Worm (Caenorhabditis elegans) whole organism, mixed stage, embryonic: ENCODE results near the gene helq-1.

Source experiments
- M03D4.4 ChIP-seq: sonication (generic microtip); optimal IDR thresholded peaks from 2 replicates; lab custom pipeline; 2017; ENCODE audit warnings: mild to moderate bottlenecking, missing genetic modification characterization, missing compliant biosample characterization
- bed-3 ChIP-seq: fragments of 200-800 bp; sonication (Bioruptor generic); optimal IDR thresholded peaks from 3 replicates; lab custom pipeline; 2018; ENCODE audit warnings: mild to moderate bottlenecking, missing genetic modification characterization, moderate library complexity, missing compliant biosample characterization
- blmp-1 ChIP-seq: fragments of 150-350 bp; optimal IDR thresholded peaks from 2 replicates; lab custom pipeline; 2014; ENCODE audit warnings: missing biosample characterization, missing genetic modification characterization
- ceh-39 ChIP-seq: fragments of 150-350 bp; optimal IDR thresholded peaks from 2 replicates; lab custom pipeline; 2014; ENCODE audit warnings: missing biosample characterization, missing genetic modification characterization
- ceh-43 ChIP-seq: fragments of 200-800 bp; sonication (Bioruptor generic); optimal IDR thresholded peaks from 2 replicates; lab custom pipeline; 2018; ENCODE audit warnings: mild to moderate bottlenecking, missing genetic modification characterization, moderate library complexity, missing compliant biosample characterization
- ceh-83 ChIP-seq: fragments of 200-800 bp; sonication (Bioruptor generic); optimal IDR thresholded peaks from 2 replicates; lab custom pipeline; 2018; ENCODE audit warnings: mild to moderate bottlenecking, missing genetic modification characterization, missing compliant biosample characterization
- ces-1 ChIP-seq: fragments of 150-350 bp; optimal IDR thresholded peaks from 2 replicates; lab custom pipeline; 2014; ENCODE audit warnings: missing biosample characterization, missing genetic modification reagents, missing genetic modification characterization
- cnd-1 ChIP-seq: fragments of 200-800 bp; sonication (Bioruptor generic); optimal IDR thresholded peaks from 2 replicates; lab custom pipeline; 2018; ENCODE audit warnings: mild to moderate bottlenecking, missing genetic modification characterization, missing compliant biosample characterization
- drap-1 ChIP-seq: fragments of 200-800 bp; sonication (Bioruptor generic); optimal IDR thresholded peaks from 3 replicates; lab custom pipeline; 2018; ENCODE audit warnings: mild to moderate bottlenecking, missing genetic modification characterization, missing compliant biosample characterization
- elt-1 ChIP-seq: sonication (generic microtip); optimal IDR thresholded peaks from 2 replicates; lab custom pipeline; 2017; ENCODE audit warnings: missing genetic modification characterization, mild to moderate bottlenecking, missing compliant biosample characterization, antibody characterized with exemption, moderate library complexity, borderline replicate concordance; ENCODE audit not compliant: insufficient read depth
- elt-3 ChIP-seq: fragments of 150-350 bp; optimal IDR thresholded peaks from 2 replicates; lab custom pipeline; 2014; ENCODE audit warnings: missing biosample characterization, missing genetic modification characterization
- flh-1 ChIP-seq: fragments of 200-800 bp; sonication (Bioruptor generic); optimal IDR thresholded peaks from 2 replicates; lab custom pipeline; 2018; ENCODE audit warnings: mild to moderate bottlenecking, missing genetic modification characterization, moderate library complexity, missing compliant biosample characterization
- ham-2 ChIP-seq: fragments of 200-800 bp; sonication (Bioruptor generic); optimal IDR thresholded peaks from 2 replicates; lab custom pipeline; 2018; ENCODE audit warnings: mild to moderate bottlenecking, missing genetic modification characterization, missing compliant biosample characterization
- hlh-1 ChIP-seq: fragments of 150-350 bp; optimal IDR thresholded peaks from 2 replicates; lab custom pipeline; 2014; ENCODE audit warnings: missing biosample characterization, missing genetic modification reagents, missing genetic modification characterization
- lin-13 ChIP-seq: fragments of 150-350 bp; optimal IDR thresholded peaks from 2 replicates; lab custom pipeline; 2014; ENCODE audit warnings: missing biosample characterization, missing genetic modification characterization
- lin-32 ChIP-seq: fragments of 200-800 bp; sonication (Bioruptor generic); optimal IDR thresholded peaks from 2 replicates; lab custom pipeline; 2018; ENCODE audit warnings: mild to moderate bottlenecking, missing genetic modification characterization, missing compliant biosample characterization
- lsy-2 ChIP-seq: fragments of 150-350 bp; optimal IDR thresholded peaks from 2 replicates; lab custom pipeline; 2014; ENCODE audit warnings: missing biosample characterization, missing genetic modification characterization
- mab-5 ChIP-seq: fragments of 150-350 bp; optimal IDR thresholded peaks from 2 replicates; lab custom pipeline; 2014; ENCODE audit warnings: missing biosample characterization, missing genetic modification characterization
- mep-1 ChIP-seq: fragments of 150-350 bp; optimal IDR thresholded peaks from 2 replicates; lab custom pipeline; 2017; ENCODE audit warnings: missing biosample characterization, missing genetic modification reagents, missing genetic modification characterization, inconsistent platforms
- mls-2 ChIP-seq: sonication (generic microtip); optimal IDR thresholded peaks from 2 replicates; lab custom pipeline; 2016; ENCODE audit warnings: mild to moderate bottlenecking, missing genetic modification characterization, moderate library complexity, missing compliant biosample characterization
- nhr-12 ChIP-seq: fragments of 150-350 bp; optimal IDR thresholded peaks from 2 replicates; lab custom pipeline; 2014; ENCODE audit warnings: missing biosample characterization, missing genetic modification characterization
- nhr-2 ChIP-seq: fragments of 150-350 bp; optimal IDR thresholded peaks from 2 replicates; lab custom pipeline; 2014; ENCODE audit warnings: missing biosample characterization, missing genetic modification characterization
- nhr-237 ChIP-seq: fragments of 150-350 bp; optimal IDR thresholded peaks from 2 replicates; lab custom pipeline; 2014; ENCODE audit warnings: missing biosample characterization, missing genetic modification characterization
- nhr-28 ChIP-seq: fragments of 150-350 bp; optimal IDR thresholded peaks from 2 replicates; lab custom pipeline; 2014; ENCODE audit warnings: missing biosample characterization, missing genetic modification characterization
- pha-4 ChIP-seq: fragments of 150-350 bp; optimal IDR thresholded peaks from 2 replicates; lab custom pipeline; 2018; ENCODE audit warnings: missing biosample characterization, missing genetic modification reagents, missing genetic modification characterization
- sem-2 ChIP-seq: fragments of 200-800 bp; sonication (Bioruptor generic); optimal IDR thresholded peaks from 2 replicates; lab custom pipeline; 2018; ENCODE audit warnings: mild to moderate bottlenecking, missing genetic modification characterization, missing compliant biosample characterization
- snpc-4 ChIP-seq: fragments of 150-350 bp; optimal IDR thresholded peaks from 2 replicates; lab custom pipeline; 2014; ENCODE audit warnings: missing biosample characterization, missing genetic modification characterization
- sptf-1 ChIP-seq: sonication (generic microtip); optimal IDR thresholded peaks from 2 replicates; lab custom pipeline; 2017; ENCODE audit warnings: mild to moderate bottlenecking, missing genetic modification characterization, moderate library complexity, missing compliant biosample characterization
- tbx-8 ChIP-seq: fragments of 200-800 bp; sonication (Bioruptor generic); optimal IDR thresholded peaks from 2 replicates; lab custom pipeline; 2018; ENCODE audit warnings: mild to moderate bottlenecking, missing genetic modification characterization, moderate library complexity, missing compliant biosample characterization
- unc-120 ChIP-seq: sonication (generic microtip); optimal IDR thresholded peaks from 2 replicates; lab custom pipeline; 2017; ENCODE audit warnings: missing genetic modification characterization, missing compliant biosample characterization; ENCODE audit not compliant: poor library complexity, severe bottlenecking
- unc-39 ChIP-seq: fragments of 150-350 bp; optimal IDR thresholded peaks from 2 replicates; lab custom pipeline; 2014; ENCODE audit warnings: missing biosample characterization, missing genetic modification characterization
- unc-62 ChIP-seq: fragments of 150-350 bp; optimal IDR thresholded peaks from 2 replicates; lab custom pipeline; 2014; ENCODE audit warnings: missing biosample characterization, missing genetic modification reagents, missing genetic modification characterization
- zip-8 ChIP-seq: fragments of 150-350 bp; optimal IDR thresholded peaks from 2 replicates; lab custom pipeline; 2014; ENCODE audit warnings: missing biosample characterization, missing genetic modification characterization
- ztf-11 ChIP-seq: fragments of 150-350 bp; optimal IDR thresholded peaks from 2 replicates; lab custom pipeline; 2014; ENCODE audit warnings: missing biosample characterization, missing genetic modification characterization

Gene helq-1

DNA sequence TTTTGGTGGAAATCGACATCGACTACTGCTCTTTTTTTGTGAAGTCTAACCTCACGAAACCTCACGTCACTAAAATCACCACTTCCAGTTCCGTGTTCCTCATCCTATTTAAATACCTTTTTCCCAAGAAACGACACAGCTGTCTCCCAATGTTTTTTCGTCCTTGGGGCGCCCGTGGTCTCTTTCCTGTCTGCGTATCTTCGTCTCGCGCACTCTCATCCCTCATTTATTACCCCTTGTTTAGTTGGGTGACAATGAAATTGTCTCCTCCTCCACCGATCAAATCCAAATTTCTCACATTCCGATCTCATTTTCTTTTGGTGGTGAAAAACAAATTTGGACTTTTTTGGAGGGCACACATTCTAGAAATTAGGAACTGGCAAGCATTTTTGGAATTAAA is 22.1 kb downstream of the helq-1 start:
- TF ChIP-seq ceh-43 (GFP tag; lab: Kevin White, UChicago) (no peak), ces-1 (GFP tag; lab: Kevin White, UChicago) (no peak), lsy-2 (tag; lab: Kevin White, UChicago) (no peak), M03D4.4 (no peak), ceh-83 (GFP tag; lab: Kevin White, UChicago) (no peak), blmp-1 (tag; lab: Kevin White, UChicago) (no peak)

DNA sequence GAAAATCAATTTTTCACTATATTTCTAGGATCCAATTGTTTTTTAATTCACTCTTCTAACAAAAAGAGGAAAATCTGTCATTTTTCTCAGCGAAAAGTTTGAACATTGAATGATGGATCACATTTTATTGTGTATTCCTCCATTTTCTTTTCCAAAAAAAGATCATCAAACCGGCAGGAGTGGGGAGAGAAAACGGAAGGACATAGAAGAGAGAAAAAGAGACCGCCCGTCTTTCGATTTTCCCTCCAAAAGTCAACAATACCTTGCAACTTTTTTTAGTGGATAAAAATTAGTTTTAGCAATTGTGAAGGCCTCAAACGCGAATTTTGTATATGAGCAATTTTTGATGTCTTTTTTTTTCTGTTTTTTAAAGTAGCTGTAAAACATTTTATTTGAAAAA is 23.2 kb downstream of the helq-1 start:
- TF ChIP-seq elt-1 (tag; lab: Kevin White, UChicago) (no peak), nhr-237 (tag; lab: Kevin White, UChicago) (no peak), mep-1 (tag; lab: Kevin White, UChicago) (no peak), lsy-2 (tag; lab: Kevin White, UChicago) (no peak), zip-8 (tag; lab: Kevin White, UChicago) (no peak), nhr-12 (no peak), lin-32 (no peak), sem-2 (GFP tag; lab: Kevin White, UChicago) (no peak), unc-39 (tag; lab: Kevin White, UChicago) (no peak), ceh-83 (GFP tag; lab: Kevin White, UChicago) (no peak), snpc-4 (tag; lab: Kevin White, UChicago) (no peak), elt-3 (tag; lab: Kevin White, UChicago) (no peak), cnd-1 (tag; lab: Kevin White, UChicago) (no peak), ceh-43 (GFP tag; lab: Kevin White, UChicago) (no peak), sptf-1 (no peak), flh-1 (no peak), drap-1 (no peak)

DNA sequence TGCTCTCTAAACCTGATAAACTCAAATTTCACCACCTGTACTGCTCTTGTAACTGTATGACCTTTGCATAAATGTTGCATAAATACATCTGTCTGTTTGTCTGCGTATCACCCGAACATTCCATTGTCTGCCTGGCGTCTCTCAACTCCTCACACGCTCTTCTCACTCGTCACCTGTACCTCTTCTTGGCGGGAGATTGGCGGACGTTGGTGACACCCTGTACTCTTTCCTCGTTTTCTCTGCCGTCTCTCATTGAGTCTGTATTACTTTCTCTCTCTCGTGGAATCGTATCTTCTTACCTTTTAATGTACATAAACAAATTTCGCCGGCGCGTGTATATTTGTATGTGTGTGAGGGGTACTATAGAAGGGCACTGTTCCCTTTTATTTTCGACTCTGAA is 28.1 kb downstream of the helq-1 start:
- TF ChIP-seq sem-2 (GFP tag; lab: Kevin White, UChicago) = no peak
- TF ChIP-seq lin-13 (tag; lab: Kevin White, UChicago) = no peak
- TF ChIP-seq flh-1 = no peak
- no peak for TF ChIP-seq ztf-11 (tag; lab: Kevin White, UChicago)
- no peak for TF ChIP-seq nhr-28 (tag; lab: Kevin White, UChicago)
- TF ChIP-seq M03D4.4 = no peak
- peak; percentile 14 for TF ChIP-seq elt-1 (tag; lab: Kevin White, UChicago)
- TF ChIP-seq ceh-83 (GFP tag; lab: Kevin White, UChicago) = no peak
- no peak for TF ChIP-seq unc-39 (tag; lab: Kevin White, UChicago)
- TF ChIP-seq nhr-2 (tag; lab: Kevin White, UChicago) = peak; percentile 83
- TF ChIP-seq sptf-1 = peak; percentile 10
- no peak for TF ChIP-seq ceh-43 (GFP tag; lab: Kevin White, UChicago)
- no peak for TF ChIP-seq mls-2 (tag; lab: Kevin White, UChicago)
- TF ChIP-seq blmp-1 (tag; lab: Kevin White, UChicago) = no peak
- no peak for TF ChIP-seq tbx-8 (GFP tag; lab: Kevin White, UChicago)
- TF ChIP-seq elt-3 (tag; lab: Kevin White, UChicago) = no peak
- no peak for TF ChIP-seq nhr-237 (tag; lab: Kevin White, UChicago)
- TF ChIP-seq drap-1 = peak; percentile 33
- peak; percentile 46 for TF ChIP-seq hlh-1 (tag; lab: Kevin White, UChicago)
- no peak for TF ChIP-seq unc-120 (tag; lab: Kevin White, UChicago)
- TF ChIP-seq snpc-4 (tag; lab: Kevin White, UChicago) = no peak
- peak; percentile 57 for TF ChIP-seq ceh-39
- no peak for TF ChIP-seq lin-32
- no peak for TF ChIP-seq bed-3 (GFP tag; lab: Kevin White, UChicago)
- TF ChIP-seq zip-8 (tag; lab: Kevin White, UChicago) = no peak
- peak; percentile 15 for TF ChIP-seq lsy-2 (tag; lab: Kevin White, UChicago)
- TF ChIP-seq mep-1 (tag; lab: Kevin White, UChicago) = peak; percentile 51
- TF ChIP-seq ham-2 (GFP tag; lab: Kevin White, UChicago) = no peak
- no peak for TF ChIP-seq ces-1 (GFP tag; lab: Kevin White, UChicago)
- peak; percentile 84 for TF ChIP-seq pha-4 (tag; lab: Kevin White, UChicago)
- peak; percentile 63 for TF ChIP-seq unc-62 (GFP tag; lab: Kevin White, UChicago)
- no peak for TF ChIP-seq nhr-12
- no peak for TF ChIP-seq mab-5 (tag; lab: Kevin White, UChicago)
- TF ChIP-seq cnd-1 (tag; lab: Kevin White, UChicago) = no peak
